Worm (Caenorhabditis elegans) whole organism, L4 larva: ENCODE measurements around the gene daf-5.

Source experiments
- D1046.2 ChIP-seq: fragments of 200-800 bp; sonication (Bioruptor generic); IDR thresholded peaks from 2 replicates; pipeline ENCODE4 v1.3.6; 2022; ENCODE audit warnings: missing genetic modification characterization, missing compliant biosample characterization
- F10B5.3 ChIP-seq: sonication (generic microtip); optimal IDR thresholded peaks from 2 replicates; lab custom pipeline; 2016; ENCODE audit warnings: mild to moderate bottlenecking, missing genetic modification characterization, missing compliant biosample characterization
- F26F4.8 ChIP-seq: fragments of 200-800 bp; sonication (Bioruptor generic); conservative IDR thresholded peaks from 2 replicates; pipeline ENCODE4 v1.3.6; 2022; ENCODE audit warnings: missing genetic modification characterization, missing compliant biosample characterization
- F37D6.2 ChIP-seq: sonication (generic microtip); optimal IDR thresholded peaks from 2 replicates; lab custom pipeline; 2016; ENCODE audit warnings: mild to moderate bottlenecking, missing genetic modification characterization, missing compliant biosample characterization
- T26A8.4 ChIP-seq: fragments of 200-800 bp; sonication (Bioruptor generic); IDR thresholded peaks from 2 replicates; pipeline ENCODE4 v1.3.6; 2022; ENCODE audit warnings: missing genetic modification characterization, missing compliant biosample characterization
- Y48G9A.11 ChIP-seq: fragments of 200-800 bp; sonication (Bioruptor generic); IDR thresholded peaks from 2 replicates; pipeline ENCODE4 v1.3.6; 2022; ENCODE audit warnings: missing genetic modification reagents, missing genetic modification characterization, missing compliant biosample characterization
- ZK546.5 ChIP-seq, 2 experiments: sonication (generic microtip); optimal IDR thresholded peaks; 2 replicates each; lab custom pipeline; 2017; ENCODE audit warnings: missing biosample characterization in 2 of 2, missing genetic modification characterization in 2 of 2
- aha-1 ChIP-seq: fragments of 150-350 bp; peaks from one replicate; lab custom pipeline; 2014; ENCODE audit warnings: missing biosample characterization, missing genetic modification characterization
- aly-2 ChIP-seq: sonication (generic microtip); optimal IDR thresholded peaks from 2 replicates; lab custom pipeline; 2018; ENCODE audit warnings: missing biosample characterization, missing genetic modification characterization
- arid-1 ChIP-seq: fragments of 200-800 bp; sonication (Bioruptor generic); conservative IDR thresholded peaks from 2 replicates; pipeline ENCODE4 v1.3.6; 2022; ENCODE audit warnings: missing genetic modification reagents, missing genetic modification characterization, missing compliant biosample characterization
- ceh-62 ChIP-seq: sonication (generic microtip); optimal IDR thresholded peaks from 2 replicates; lab custom pipeline; 2017; ENCODE audit warnings: missing biosample characterization, missing genetic modification characterization
- ces-1 ChIP-seq: fragments of 150-350 bp; sonication (generic microtip); optimal IDR thresholded peaks from 4 replicates; lab custom pipeline; 2014; ENCODE audit warnings: missing biosample characterization, missing genetic modification reagents, missing genetic modification characterization
- daf-12 ChIP-seq: fragments of 150-350 bp; optimal IDR thresholded peaks from 2 replicates; lab custom pipeline; 2014; ENCODE audit warnings: missing biosample characterization, missing genetic modification reagents, missing genetic modification characterization
- daf-16 ChIP-seq, 3 experiments: sonication (generic microtip); optimal IDR thresholded peaks; 2 replicates each; lab custom pipeline; 2016 to 2017; ENCODE audit warnings: missing genetic modification characterization in 3 of 3, missing genetic modification reagents in 3 of 3, mild to moderate bottlenecking in 2 of 3, missing compliant biosample characterization in 2 of 3, missing biosample characterization in 1 of 3, moderate library complexity in 1 of 3
- daf-19 ChIP-seq: fragments of 200-800 bp; sonication (Bioruptor generic); conservative IDR thresholded peaks from 2 replicates; pipeline ENCODE4 v1.3.6; 2022; ENCODE audit warnings: missing genetic modification characterization, missing compliant biosample characterization
- daf-8 ChIP-seq: fragments of 200-800 bp; sonication (Bioruptor generic); IDR thresholded peaks from 2 replicates; pipeline ENCODE4 v1.3.6; 2022; ENCODE audit warnings: missing genetic modification characterization, missing compliant biosample characterization
- hif-1 ChIP-seq, 2 experiments: sonication (generic microtip); optimal IDR thresholded peaks; 2 replicates each; lab custom pipeline; 2016 to 2017; ENCODE audit warnings: missing compliant biosample characterization in 2 of 2, missing genetic modification characterization in 2 of 2, missing genetic modification reagents in 2 of 2, missing genotype in 2 of 2, mild to moderate bottlenecking in 1 of 2
- hlh-11 ChIP-seq: fragments of 200-800 bp; sonication (Bioruptor generic); optimal IDR thresholded peaks from 2 replicates; lab custom pipeline; 2018; ENCODE audit warnings: mild to moderate bottlenecking, missing genetic modification characterization, missing compliant biosample characterization
- hmg-1.1 ChIP-seq: fragments of 200-800 bp; sonication (Bioruptor generic); IDR thresholded peaks from 2 replicates; pipeline ENCODE4 v1.3.6; 2022; ENCODE audit warnings: missing genetic modification reagents, missing genetic modification characterization, missing compliant biosample characterization
- lin-15B ChIP-seq: fragments of 150-350 bp; sonication (generic microtip); optimal IDR thresholded peaks from 3 replicates; lab custom pipeline; 2014; ENCODE audit warnings: missing biosample characterization, missing genetic modification characterization
- lin-39 ChIP-seq: fragments of 150-350 bp; optimal IDR thresholded peaks from 2 replicates; lab custom pipeline; 2014; ENCODE audit warnings: missing biosample characterization, missing genetic modification reagents, missing genetic modification characterization
- madf-9 ChIP-seq: fragments of 200-800 bp; sonication (Bioruptor generic); conservative IDR thresholded peaks from 2 replicates; pipeline ENCODE4 v1.3.6; 2022; ENCODE audit warnings: missing genetic modification reagents, missing genetic modification characterization, missing compliant biosample characterization
- mdl-1 ChIP-seq, 2 experiments: fragments of 150-350 bp in 1 of 2; sonication (generic microtip) in 1 of 2; optimal IDR thresholded peaks; 2 replicates each; lab custom pipeline; 2014 to 2017; ENCODE audit warnings: missing biosample characterization in 2 of 2, missing genetic modification characterization in 2 of 2
- nhr-102 ChIP-seq: sonication (generic microtip); optimal IDR thresholded peaks from 2 replicates; lab custom pipeline; 2016; ENCODE audit warnings: mild to moderate bottlenecking, missing genetic modification characterization, moderate library complexity, missing compliant biosample characterization
- nhr-11 ChIP-seq: fragments of 150-350 bp; optimal IDR thresholded peaks from 2 replicates; lab custom pipeline; 2014; ENCODE audit warnings: missing biosample characterization, missing genetic modification characterization
- nhr-25 ChIP-seq: sonication (generic microtip); optimal IDR thresholded peaks from 2 replicates; lab custom pipeline; 2017; ENCODE audit warnings: missing genetic modification characterization, mild to moderate bottlenecking, missing compliant biosample characterization, antibody characterized with exemption, moderate library complexity, borderline replicate concordance; ENCODE audit not compliant: insufficient read depth
- nhr-28 ChIP-seq: fragments of 150-350 bp; optimal IDR thresholded peaks from 2 replicates; lab custom pipeline; 2014; ENCODE audit warnings: missing biosample characterization, missing genetic modification characterization
- nhr-48 ChIP-seq: sonication (generic microtip); optimal IDR thresholded peaks from 2 replicates; lab custom pipeline; 2016; ENCODE audit warnings: mild to moderate bottlenecking, missing genetic modification characterization, missing compliant biosample characterization
- nhr-77 ChIP-seq: fragments of 150-350 bp; optimal IDR thresholded peaks from 2 replicates; lab custom pipeline; 2014; ENCODE audit warnings: missing biosample characterization, missing genetic modification characterization
- php-3 ChIP-seq: fragments of 200-800 bp; sonication (Bioruptor generic); IDR thresholded peaks from 2 replicates; pipeline ENCODE4 v1.3.6; 2022; ENCODE audit warnings: missing genetic modification reagents, missing genetic modification characterization, missing compliant biosample characterization
- pqm-1 ChIP-seq: sonication (generic microtip); optimal IDR thresholded peaks from 2 replicates; lab custom pipeline; 2017; ENCODE audit warnings: missing biosample characterization, missing genetic modification characterization
- saeg-2 ChIP-seq: fragments of 200-800 bp; sonication (Bioruptor generic); IDR thresholded peaks from 2 replicates; pipeline ENCODE4 v1.3.6; 2022; ENCODE audit warnings: missing genetic modification reagents, missing genetic modification characterization, missing compliant biosample characterization
- set-16 ChIP-seq: fragments of 200-800 bp; sonication (Bioruptor generic); IDR thresholded peaks from 2 replicates; pipeline ENCODE4 v1.3.6; 2022; ENCODE audit warnings: missing genetic modification reagents, missing genetic modification characterization, missing compliant biosample characterization
- snpc-4 ChIP-seq: fragments of 150-350 bp; optimal IDR thresholded peaks from 2 replicates; lab custom pipeline; 2014; ENCODE audit warnings: missing biosample characterization, missing genetic modification characterization
- spr-1 ChIP-seq: sonication (generic microtip); optimal IDR thresholded peaks from 2 replicates; lab custom pipeline; 2016; ENCODE audit warnings: mild to moderate bottlenecking, missing genetic modification characterization, missing compliant biosample characterization
- spr-3 ChIP-seq: fragments of 200-800 bp; sonication (Bioruptor generic); optimal IDR thresholded peaks from 2 replicates; lab custom pipeline; 2018; ENCODE audit warnings: mild to moderate bottlenecking, missing genetic modification characterization, missing compliant biosample characterization
- tag-97 ChIP-seq: fragments of 200-800 bp; sonication (Bioruptor generic); IDR thresholded peaks from 2 replicates; pipeline ENCODE4 v1.3.6; 2022; ENCODE audit warnings: missing genetic modification characterization, missing compliant biosample characterization
- unc-39 ChIP-seq: sonication (generic microtip); optimal IDR thresholded peaks from 2 replicates; lab custom pipeline; 2017; ENCODE audit warnings: missing biosample characterization, missing genetic modification characterization
- unc-62 ChIP-seq, 3 experiments: fragments of 150-350 bp in 1 of 3; sonication (generic microtip); optimal IDR thresholded peaks in 2 of 3; peaks in 1 of 3; 1 replicate in 1 of 3; 2 replicates in 2 of 3; lab custom pipeline; 2014 to 2017; ENCODE audit warnings: missing biosample characterization in 3 of 3, missing genetic modification characterization in 3 of 3, missing genetic modification reagents in 3 of 3, missing genotype in 1 of 3
- zfp-2 ChIP-seq: sonication (generic microtip); optimal IDR thresholded peaks from 2 replicates; lab custom pipeline; 2016; ENCODE audit warnings: mild to moderate bottlenecking, missing genetic modification characterization, missing compliant biosample characterization
- zfp-3 ChIP-seq: fragments of 200-800 bp; sonication (Bioruptor generic); conservative IDR thresholded peaks from 2 replicates; pipeline ENCODE4 v1.3.6; 2022; ENCODE audit warnings: missing genetic modification reagents, missing genetic modification characterization, missing compliant biosample characterization

daf-5 gene

DNA sequence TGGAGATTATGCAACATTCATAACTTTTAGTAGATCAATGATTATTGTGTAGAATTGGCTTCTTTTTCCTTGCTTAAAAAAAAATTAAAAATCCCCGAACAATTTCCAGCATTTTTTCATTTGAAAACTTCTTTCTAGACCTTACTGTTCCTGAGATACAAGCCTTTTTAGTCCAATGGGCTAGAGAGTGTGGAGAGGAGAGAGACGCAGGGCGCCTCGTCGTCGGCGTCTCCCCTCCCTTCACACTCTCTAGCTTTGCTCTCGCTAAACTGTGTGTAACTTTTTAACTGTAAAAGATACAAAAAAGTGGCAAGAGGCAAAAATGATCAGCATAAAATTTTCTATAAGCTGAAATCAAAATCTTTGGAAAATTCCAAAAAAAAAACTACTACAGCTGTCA, 46.9 kb downstream of the daf-5 start:
- no peak for TF ChIP-seq nhr-11 (tag; lab: Kevin White, UChicago)
- no peak for TF ChIP-seq nhr-77 (tag; lab: Kevin White, UChicago)
- no peak for TF ChIP-seq F26F4.8 (GFP tag; lab: Robert Waterston, UW)
- no peak for TF ChIP-seq ZK546.5 (tag; optimal IDR thresholded peaks at IDR 0.05; lab: Kevin White, UChicago)
- TF ChIP-seq madf-9 (GFP tag; lab: Robert Waterston, UW), result no peak
- TF ChIP-seq Y48G9A.11 (GFP tag; lab: Robert Waterston, UW), result no peak
- TF ChIP-seq aha-1 (tag; lab: Kevin White, UChicago), result no peak
- TF ChIP-seq zfp-2 (tag; lab: Kevin White, UChicago), result no peak

DNA sequence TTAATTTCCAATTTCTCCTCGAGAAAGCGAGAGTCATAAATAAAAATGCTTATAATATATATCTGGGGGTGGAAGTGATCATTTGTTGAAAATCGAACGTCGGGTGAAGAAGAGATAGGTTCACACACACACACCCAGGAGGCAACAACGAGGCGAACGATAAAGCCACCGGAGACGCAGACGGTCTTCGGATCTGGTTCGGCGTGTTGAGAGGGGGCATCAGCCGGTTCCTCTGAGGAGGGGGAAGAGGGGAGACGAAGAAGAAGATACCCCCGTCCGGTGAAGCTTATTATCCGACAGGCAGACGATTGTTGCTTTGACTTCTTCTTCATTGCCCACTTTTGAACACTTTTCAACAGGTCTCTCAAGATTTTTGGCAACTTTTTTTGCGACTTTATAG, 47.3 kb downstream of the daf-5 start:
- TF ChIP-seq hif-1 (tag; optimal IDR thresholded peaks at IDR 0.05; lab: Kevin White, UChicago), result no peak
- no peak for TF ChIP-seq F37D6.2 (tag; lab: Kevin White, UChicago)
- TF ChIP-seq mdl-1 (tag; optimal IDR thresholded peaks at IDR 0.05; lab: Kevin White, UChicago), result peak in 1 of 2 experiments; percentile 7
- no peak for TF ChIP-seq aly-2 (tag; lab: Kevin White, UChicago)
- no peak for TF ChIP-seq D1046.2 (GFP tag; lab: Robert Waterston, UW)
- TF ChIP-seq spr-3 (GFP tag; lab: Kevin White, UChicago), result no peak
- TF ChIP-seq nhr-25 (tag; lab: Kevin White, UChicago), result no peak
- TF ChIP-seq daf-12 (tag; lab: Kevin White, UChicago), result no peak
- TF ChIP-seq aha-1 (tag; lab: Kevin White, UChicago), result peak; percentile 35
- no peak for TF ChIP-seq zfp-3 (GFP tag; lab: Robert Waterston, UW)
- peak; percentile 57; the same call in 1 of the 2 replicates for TF ChIP-seq set-16
- no peak for TF ChIP-seq pqm-1 (tag; lab: Kevin White, UChicago)
- peak; percentile 51 for TF ChIP-seq hlh-11 (tag; lab: Kevin White, UChicago)
- TF ChIP-seq ces-1 (GFP tag; lab: Kevin White, UChicago), result no peak
- TF ChIP-seq lin-39 (tag; lab: Kevin White, UChicago), result no peak
- 0 out of 2 replicates have a peak, but pooled peaks have one; percentile 20 for TF ChIP-seq T26A8.4 (GFP tag; lab: Robert Waterston, UW)
- TF ChIP-seq nhr-48 (tag; lab: Kevin White, UChicago), result peak; percentile 23
- TF ChIP-seq unc-39 (tag; lab: Kevin White, UChicago), result no peak

DNA sequence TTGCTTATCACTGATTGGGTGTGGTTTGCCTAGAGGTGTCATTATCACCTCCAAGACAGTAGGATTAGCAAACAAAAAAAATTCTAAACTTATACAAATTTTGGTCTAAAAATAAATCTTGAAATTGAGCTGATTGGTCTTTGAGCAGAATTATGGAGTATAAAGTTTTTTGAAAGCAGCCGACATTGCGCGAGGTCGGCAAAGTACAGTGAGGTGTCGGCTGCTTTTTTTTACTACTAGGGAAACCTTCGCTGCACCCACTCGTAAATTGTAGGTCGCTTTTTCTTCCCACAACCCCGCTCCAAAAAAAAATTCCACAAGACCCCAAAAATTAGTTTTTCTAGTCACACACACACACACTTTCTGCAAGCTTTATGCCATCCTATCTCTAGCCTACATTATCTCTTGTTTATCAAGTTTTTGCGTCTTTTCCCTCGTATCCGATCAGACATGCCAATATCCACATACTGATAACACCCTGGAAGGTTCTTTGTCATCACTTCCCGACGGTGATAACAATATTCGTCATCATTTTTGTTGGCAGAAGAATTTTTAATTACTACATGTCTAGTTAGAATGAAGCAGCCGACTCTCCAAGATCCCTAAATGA, 48.2 kb downstream of the daf-5 start:
- peak; percentile 12 for TF ChIP-seq hlh-11 (tag; lab: Kevin White, UChicago)
- peak; percentile 51 for TF ChIP-seq nhr-28
- TF ChIP-seq nhr-77 (tag; lab: Kevin White, UChicago), result no peak
- TF ChIP-seq php-3 (GFP tag; lab: Robert Waterston, UW), result no peak
- TF ChIP-seq snpc-4 (tag; lab: Kevin White, UChicago), result peak; percentile 41
- TF ChIP-seq spr-1, result no peak

DNA sequence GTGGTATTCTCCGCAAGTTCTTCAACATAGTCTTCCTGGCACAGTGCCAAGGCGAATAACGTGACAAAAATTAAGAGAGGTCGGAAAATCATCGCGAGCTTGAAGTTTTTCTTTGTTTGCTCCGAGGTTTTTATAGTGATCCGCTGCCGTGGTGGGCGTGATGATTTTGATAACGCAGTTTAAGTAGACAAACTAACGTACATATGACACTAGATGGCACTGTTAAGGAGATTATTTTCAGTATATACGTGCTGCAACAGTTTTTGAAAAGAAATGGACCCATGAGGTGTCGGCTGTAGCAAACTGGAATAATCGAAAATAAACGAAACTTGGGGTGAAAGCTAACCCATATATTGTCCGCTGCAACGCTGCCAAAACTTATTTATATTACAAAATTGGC, 49.9 kb downstream of the daf-5 start, which contains the start of gene F01D5.5:
Gene F01D5.5, minus strand, starts transcription at position 101 of the 400 bp plus-strand sequence.
- peak in 1 of 2 experiments; percentile 30 for TF ChIP-seq unc-62 (GFP tag; optimal IDR thresholded peaks at IDR 0.05 in 1 of 2; lab: Kevin White, UChicago)
- TF ChIP-seq unc-62 (tag; optimal IDR thresholded peaks at IDR 0.05; lab: Kevin White, UChicago), result no peak
- no peak for TF ChIP-seq F10B5.3 (tag; lab: Kevin White, UChicago)
- TF ChIP-seq ceh-62, result no peak
- TF ChIP-seq nhr-102 (tag; lab: Kevin White, UChicago), result no peak
- no peak for TF ChIP-seq hmg-1.1
- TF ChIP-seq arid-1 (GFP tag; lab: Robert Waterston, UW), result no peak
- no peak for TF ChIP-seq daf-8 (GFP tag; lab: Robert Waterston, UW)
- no peak for TF ChIP-seq daf-16 (GFP tag; optimal IDR thresholded peaks at IDR 0.05; lab: Kevin White, UChicago)
- peak; percentile 15 for TF ChIP-seq daf-16 (tag; optimal IDR thresholded peaks at IDR 0.05; lab: Kevin White, UChicago)
- no peak for TF ChIP-seq saeg-2
- no peak for TF ChIP-seq tag-97 (GFP tag; lab: Robert Waterston, UW)
- TF ChIP-seq daf-19 (GFP tag; lab: Robert Waterston, UW), result no peak
- TF ChIP-seq spr-3 (GFP tag; lab: Kevin White, UChicago), result no peak
- no peak for TF ChIP-seq lin-15B (tag; lab: Kevin White, UChicago)
